Fruit fly (Drosophila melanogaster) whole organism, embryonic: ENCODE data around the gene chb.

Source experiments
- Adf1 ChIP-seq: fragments of 200-800 bp; sonication (Bioruptor generic); IDR thresholded peaks from 2 replicates; pipeline ENCODE4 v1.3.6; 2022; ENCODE audit warnings: missing biosample characterization, missing genetic modification characterization
- Antp ChIP-seq: fragments of 200-800 bp; sonication (Bioruptor generic); optimal IDR thresholded peaks from 3 replicates; lab custom pipeline; 2016; ENCODE audit warnings: missing biosample characterization, missing genetic modification characterization
- Bdp1 ChIP-seq: fragments of 200-800 bp; sonication (Bioruptor generic); optimal IDR thresholded peaks from 3 replicates; lab custom pipeline; 2016; ENCODE audit warnings: missing biosample characterization, missing genetic modification characterization
- CG10274 ChIP-seq: fragments of 200-800 bp; sonication (Bioruptor generic); optimal IDR thresholded peaks from 3 replicates; lab custom pipeline; 2017; ENCODE audit warnings: missing biosample characterization, mild to moderate bottlenecking, missing genetic modification characterization
- CG10543 ChIP-seq: fragments of 200-800 bp; sonication (Bioruptor generic); optimal IDR thresholded peaks from 3 replicates; lab custom pipeline; 2017; ENCODE audit warnings: missing biosample characterization, mild to moderate bottlenecking, missing genetic modification characterization, moderate library complexity
- CG12219 ChIP-seq: fragments of 200-800 bp; sonication (Bioruptor generic); optimal IDR thresholded peaks from 3 replicates; lab custom pipeline; 2018; ENCODE audit warnings: missing biosample characterization, mild to moderate bottlenecking, missing genetic modification characterization
- CG12236 ChIP-seq: fragments of 200-800 bp; sonication (Bioruptor generic); optimal IDR thresholded peaks from 2 replicates; lab custom pipeline; 2016; ENCODE audit warnings: missing biosample characterization, missing genetic modification characterization
- CG12942 ChIP-seq: fragments of 200-800 bp; sonication (Bioruptor generic); optimal IDR thresholded peaks from 3 replicates; lab custom pipeline; 2016; ENCODE audit warnings: missing biosample characterization, missing genetic modification characterization
- CG17361 ChIP-seq: fragments of 200-800 bp; sonication (Bioruptor generic); IDR thresholded peaks from 3 replicates; pipeline ENCODE4 v1.3.6; 2022; ENCODE audit warnings: missing biosample characterization, missing genetic modification characterization
- CG17568 ChIP-seq: fragments of 200-800 bp; sonication (Bioruptor generic); optimal IDR thresholded peaks from 2 replicates; lab custom pipeline; 2018; ENCODE audit warnings: missing biosample characterization, mild to moderate bottlenecking, missing genetic modification characterization, moderate library complexity
- CG17612 ChIP-seq: fragments of 200-800 bp; sonication (Bioruptor generic); IDR thresholded peaks from 2 replicates; pipeline ENCODE4 v1.3.6; 2022; ENCODE audit warnings: missing biosample characterization, missing genetic modification characterization
- CG17802 ChIP-seq: fragments of 200-800 bp; sonication (Bioruptor generic); optimal IDR thresholded peaks from 2 replicates; lab custom pipeline; 2018; ENCODE audit warnings: missing biosample characterization, mild to moderate bottlenecking, missing genetic modification characterization, moderate library complexity
- CG31224 ChIP-seq: fragments of 200-800 bp; sonication (Bioruptor generic); IDR thresholded peaks from 2 replicates; pipeline ENCODE4 v1.3.6; 2022; ENCODE audit warnings: missing biosample characterization, missing genetic modification characterization
- CG34376 ChIP-seq: fragments of 200-800 bp; sonication (Bioruptor generic); optimal IDR thresholded peaks from 2 replicates; lab custom pipeline; 2018; ENCODE audit warnings: missing biosample characterization, mild to moderate bottlenecking, missing genetic modification characterization
- CG42726 ChIP-seq: fragments of 200-800 bp; sonication (Bioruptor generic); IDR thresholded peaks from 2 replicates; pipeline ENCODE4 v1.3.6; 2022; ENCODE audit warnings: missing biosample characterization, missing genetic modification characterization; ENCODE audit not compliant: partially characterized antibody
- CG4854 ChIP-seq: fragments of 200-800 bp; sonication (Bioruptor generic); optimal IDR thresholded peaks from 2 replicates; lab custom pipeline; 2016; ENCODE audit warnings: missing biosample characterization, missing genetic modification characterization, inconsistent platforms
- CG5245 ChIP-seq: fragments of 200-800 bp; sonication (Bioruptor generic); optimal IDR thresholded peaks from 3 replicates; lab custom pipeline; 2016; ENCODE audit warnings: missing biosample characterization, missing genetic modification characterization
- CG5953 ChIP-seq: fragments of 200-800 bp; sonication (Bioruptor generic); IDR thresholded peaks from 2 replicates; pipeline ENCODE4 v1.3.6; 2022; ENCODE audit warnings: missing biosample characterization, missing genetic modification characterization
- CG6683 ChIP-seq: fragments of 200-800 bp; sonication (Bioruptor generic); optimal IDR thresholded peaks from 2 replicates; lab custom pipeline; 2017; ENCODE audit warnings: missing biosample characterization, mild to moderate bottlenecking, missing genetic modification characterization, missing genetic modification reagents
- CG8281 ChIP-seq: fragments of 200-800 bp; sonication (Bioruptor generic); optimal IDR thresholded peaks from 2 replicates; lab custom pipeline; 2018; ENCODE audit warnings: missing biosample characterization, mild to moderate bottlenecking, missing genetic modification characterization, moderate library complexity
- CG8765 ChIP-seq: fragments of 200-800 bp; sonication (Bioruptor generic); IDR thresholded peaks from 2 replicates; pipeline ENCODE4 v1.3.6; 2022; ENCODE audit warnings: missing biosample characterization, missing genetic modification characterization
- Dad ChIP-seq: fragments of 200-800 bp; sonication (Bioruptor generic); optimal IDR thresholded peaks from 3 replicates; lab custom pipeline; 2016; ENCODE audit warnings: missing biosample characterization, missing genetic modification characterization
- Dp ChIP-seq: fragments of 200-800 bp; sonication (Bioruptor generic); optimal IDR thresholded peaks from 2 replicates; lab custom pipeline; 2018; ENCODE audit warnings: missing biosample characterization, mild to moderate bottlenecking, missing genetic modification characterization, moderate library complexity
- E2f2 ChIP-seq: fragments of 200-800 bp; sonication (Bioruptor generic); IDR thresholded peaks from 2 replicates; pipeline ENCODE4 v1.3.6; 2022; ENCODE audit warnings: missing biosample characterization, missing genetic modification characterization
- Hey ChIP-seq: fragments of 200-800 bp; sonication (Bioruptor generic); optimal IDR thresholded peaks from 3 replicates; lab custom pipeline; 2018; ENCODE audit warnings: missing biosample characterization, mild to moderate bottlenecking, missing genetic modification characterization
- Kr ChIP-seq: fragments of 200-800 bp; sonication (Bioruptor generic); optimal IDR thresholded peaks from 2 replicates; lab custom pipeline; 2017; ENCODE audit warnings: missing biosample characterization, mild to moderate bottlenecking, missing genetic modification characterization
- NK7.1 ChIP-seq: fragments of 200-800 bp; sonication (Bioruptor generic); optimal IDR thresholded peaks from 3 replicates; lab custom pipeline; 2016; ENCODE audit warnings: missing biosample characterization, missing genetic modification characterization
- Oli ChIP-seq: fragments of 200-800 bp; sonication (Bioruptor generic); optimal IDR thresholded peaks from 2 replicates; lab custom pipeline; 2018; ENCODE audit warnings: missing biosample characterization, mild to moderate bottlenecking, missing genetic modification characterization, moderate library complexity
- Optix ChIP-seq: fragments of 200-800 bp; sonication (Bioruptor generic); IDR thresholded peaks from 3 replicates; pipeline ENCODE4 v1.3.6; 2022; ENCODE audit warnings: missing biosample characterization, missing genetic modification characterization
- Rx ChIP-seq: fragments of 200-800 bp; sonication (Bioruptor generic); IDR thresholded peaks from 2 replicates; pipeline ENCODE4 v1.3.6; 2022; ENCODE audit warnings: missing biosample characterization, missing genetic modification characterization
- Scr ChIP-seq: fragments of 200-800 bp; sonication (Bioruptor generic); IDR thresholded peaks from 2 replicates; pipeline ENCODE4 v1.3.6; 2022; ENCODE audit warnings: missing biosample characterization, missing genetic modification characterization; ENCODE audit not compliant: partially characterized antibody
- Six4 ChIP-seq: fragments of 200-800 bp; sonication (Bioruptor generic); optimal IDR thresholded peaks from 2 replicates; lab custom pipeline; 2016; ENCODE audit warnings: missing biosample characterization, missing genetic modification characterization
- TFAM ChIP-seq: fragments of 200-800 bp; sonication (Bioruptor generic); optimal IDR thresholded peaks from 2 replicates; lab custom pipeline; 2017; ENCODE audit warnings: missing biosample characterization, missing genetic modification characterization, inconsistent platforms
- br ChIP-seq: fragments of >200 bp; optimal IDR thresholded peaks from 2 replicates; lab custom pipeline; 2017
- da ChIP-seq: fragments of 200-800 bp; sonication (Bioruptor generic); optimal IDR thresholded peaks from 2 replicates; lab custom pipeline; 2016; ENCODE audit warnings: missing biosample characterization, missing genetic modification characterization
- dimm ChIP-seq: fragments of 200-800 bp; sonication (Bioruptor generic); IDR thresholded peaks from 2 replicates; pipeline ENCODE4 v1.3.6; 2022; ENCODE audit warnings: missing biosample characterization, missing genetic modification characterization
- dysf ChIP-seq: fragments of 200-800 bp; sonication (Bioruptor generic); IDR thresholded peaks from 3 replicates; pipeline ENCODE4 v1.3.6; 2022; ENCODE audit warnings: missing biosample characterization, missing genetic modification characterization
- grau ChIP-seq: fragments of 200-800 bp; optimal IDR thresholded peaks from 3 replicates; lab custom pipeline; 2019; ENCODE audit warnings: missing biosample characterization, mild to moderate bottlenecking, missing genetic modification characterization, moderate library complexity
- h ChIP-seq: fragments of >200 bp; optimal IDR thresholded peaks from 2 replicates; lab custom pipeline; 2017
- hth ChIP-seq: fragments of >200 bp; optimal IDR thresholded peaks from 2 replicates; lab custom pipeline; 2017; ENCODE audit warnings: inconsistent platforms
- ind ChIP-seq: fragments of 200-800 bp; sonication (Bioruptor generic); optimal IDR thresholded peaks from 3 replicates; lab custom pipeline; 2016; ENCODE audit warnings: missing biosample characterization, missing genetic modification characterization
- jing ChIP-seq: fragments of 200-800 bp; sonication (Bioruptor generic); optimal IDR thresholded peaks from 2 replicates; lab custom pipeline; 2018; ENCODE audit warnings: missing biosample characterization, mild to moderate bottlenecking, missing genetic modification characterization
- kay ChIP-seq: fragments of 200-800 bp; sonication (Bioruptor generic); optimal IDR thresholded peaks from 2 replicates; lab custom pipeline; 2016; ENCODE audit warnings: missing biosample characterization, missing genetic modification characterization
- luna ChIP-seq: fragments of 200-800 bp; sonication (Bioruptor generic); optimal IDR thresholded peaks from 2 replicates; lab custom pipeline; 2016; ENCODE audit warnings: missing biosample characterization, missing genetic modification characterization
- nerfin-2 ChIP-seq: fragments of 200-800 bp; sonication (Bioruptor generic); IDR thresholded peaks from 2 replicates; pipeline ENCODE4 v1.3.6; 2022; ENCODE audit warnings: missing biosample characterization, missing genetic modification characterization; ENCODE audit not compliant: partially characterized antibody
- oc ChIP-seq: fragments of 200-800 bp; sonication (Bioruptor generic); optimal IDR thresholded peaks from 2 replicates; lab custom pipeline; 2018; ENCODE audit warnings: missing biosample characterization, mild to moderate bottlenecking, missing genetic modification characterization, moderate library complexity
- phol ChIP-seq: fragments of 200-800 bp; sonication (Bioruptor generic); optimal IDR thresholded peaks from 3 replicates; lab custom pipeline; 2018; ENCODE audit warnings: missing biosample characterization, mild to moderate bottlenecking, missing genetic modification characterization, moderate library complexity
- sna ChIP-seq: fragments of 200-800 bp; sonication (Bioruptor generic); IDR thresholded peaks from 2 replicates; pipeline ENCODE4 v1.3.6; 2022; ENCODE audit warnings: missing biosample characterization, missing genetic modification characterization; ENCODE audit not compliant: partially characterized antibody
- tgo ChIP-seq: fragments of 200-800 bp; sonication (Bioruptor generic); IDR thresholded peaks from 3 replicates; pipeline ENCODE4 v1.3.6; 2022; ENCODE audit warnings: missing biosample characterization, missing genetic modification characterization
- trh ChIP-seq: fragments of 200-800 bp; sonication (Bioruptor generic); optimal IDR thresholded peaks from 2 replicates; lab custom pipeline; 2016; ENCODE audit warnings: missing biosample characterization, missing genetic modification characterization
- zen ChIP-seq: fragments of 200-800 bp; sonication (Bioruptor generic); optimal IDR thresholded peaks from 3 replicates; lab custom pipeline; 2018; ENCODE audit warnings: missing biosample characterization, mild to moderate bottlenecking, missing genetic modification characterization, moderate library complexity

Gene chb

dm6 chr3L:21172527-21173253 lies at the start of gene chb, which contains the start of gene AsnS (continued):
- TF ChIP-seq CG10543 (GFP tag; lab: Kevin White, UChicago) (peak; percentile 19), E2f2 (GFP tag; lab: Robert Waterston, UW) (peak; percentile 72), CG8281 (tag; lab: Kevin White, UChicago) (peak; percentile 74), CG10274 (GFP tag; lab: Kevin White, UChicago) (peak; percentile 56), CG6683 (GFP tag; lab: Kevin White, UChicago) (peak; percentile 75), Antp (GFP tag; lab: Kevin White, UChicago) (peak; percentile 55), NK7.1 (GFP tag; lab: Kevin White, UChicago) (peak; percentile 56), CG17568 (GFP tag; lab: Kevin White, UChicago) (peak; percentile 84), ind (GFP tag; lab: Kevin White, UChicago) (peak; percentile 86), Dad (GFP tag; lab: Kevin White, UChicago) (peak; percentile 57), oc (peak; percentile 92), grau (peak; percentile 94), phol (tag; lab: Kevin White, UChicago) (peak; percentile 91), zen (tag; lab: Kevin White, UChicago) (peak; percentile 84), Six4 (GFP tag; lab: Kevin White, UChicago) (peak; percentile 81), CG17361 (GFP tag; lab: Robert Waterston, UW) (peak; percentile 92), Scr (GFP tag; lab: Robert Waterston, UW) (no peak), TFAM (GFP tag; lab: Kevin White, UChicago) (no peak), CG12236 (GFP tag; lab: Kevin White, UChicago) (peak; percentile 55), trh (GFP tag; lab: Kevin White, UChicago) (peak; percentile 70), Rx (GFP tag; lab: Robert Waterston, UW) (peak; percentile 75), jing (GFP tag; lab: Kevin White, UChicago) (peak; percentile 64), CG12942 (peak; percentile 68), Oli (tag; lab: Kevin White, UChicago) (peak; percentile 94), Optix (no peak), da (GFP tag; lab: Kevin White, UChicago) (no peak), Kr (GFP tag; lab: Kevin White, UChicago) (no peak), Bdp1 (GFP tag; lab: Kevin White, UChicago) (peak; percentile 25), CG5245 (peak; percentile 69), Hey (tag; lab: Kevin White, UChicago) (no peak), sna (no peak), kay (GFP tag; lab: Kevin White, UChicago) (peak; percentile 72), luna (peak; percentile 59), CG12219 (GFP tag; lab: Kevin White, UChicago) (peak; percentile 86), CG8765 (GFP tag; lab: Robert Waterston, UW) (peak; percentile 29; the same call in 1 of the 2 replicates), CG17612 (GFP tag; lab: Robert Waterston, UW) (peak; percentile 77), CG31224 (GFP tag; lab: Robert Waterston, UW) (peak; percentile 88), Dp (GFP tag; lab: Kevin White, UChicago) (no peak), dysf (peak; percentile 95), dimm (GFP tag; lab: Robert Waterston, UW) (peak; percentile 80), CG34376 (peak; percentile 81), CG4854 (peak; percentile 52), tgo (GFP tag; lab: Robert Waterston, UW) (peak; percentile 94), hth (lab: Kevin White, UChicago) (no peak), CG42726 (GFP tag; lab: Robert Waterston, UW) (no peak), br (lab: Kevin White, UChicago) (no peak), CG5953 (GFP tag; lab: Robert Waterston, UW) (peak; percentile 79), h (lab: Kevin White, UChicago) (no peak), Adf1 (GFP tag; lab: Robert Waterston, UW) (peak; percentile 43), CG17802 (tag; lab: Kevin White, UChicago) (peak; percentile 62), nerfin-2 (GFP tag; lab: Robert Waterston, UW) (no peak)
